Fruit fly (Drosophila melanogaster) whole organism, prepupa: Measurements from ENCODE around the gene CG12091.

Source experiments
- Blimp-1 ChIP-seq: fragments of 200-800 bp; sonication (Bioruptor generic); optimal IDR thresholded peaks from 3 replicates; lab custom pipeline; 2017; ENCODE audit warnings: missing biosample characterization, missing genetic modification characterization, mild to moderate bottlenecking, moderate library complexity, missing genetic modification reagents
- CG10631 ChIP-seq: fragments of 200-800 bp; sonication (Bioruptor generic); optimal IDR thresholded peaks from 2 replicates; lab custom pipeline; 2016; ENCODE audit warnings: missing biosample characterization, missing genetic modification characterization
- CG15336 ChIP-seq: fragments of 200-800 bp; sonication (Bioruptor generic); IDR thresholded peaks from 2 replicates; pipeline ENCODE4 v1.3.6; 2022; ENCODE audit warnings: missing biosample characterization, missing genetic modification characterization
- CG1621 ChIP-seq: fragments of 200-800 bp; sonication (Bioruptor generic); optimal IDR thresholded peaks from 3 replicates; lab custom pipeline; 2018; ENCODE audit warnings: missing biosample characterization, mild to moderate bottlenecking, missing genetic modification characterization
- CG16779 ChIP-seq: fragments of 200-800 bp; sonication (Bioruptor generic); optimal IDR thresholded peaks from 3 replicates; lab custom pipeline; 2017; ENCODE audit warnings: missing biosample characterization, mild to moderate bottlenecking, missing genetic modification characterization
- CG3032 ChIP-seq: fragments of 200-800 bp; optimal IDR thresholded peaks from 2 replicates; lab custom pipeline; 2019; ENCODE audit warnings: missing biosample characterization, mild to moderate bottlenecking, missing genetic modification characterization, moderate library complexity
- CG32006 ChIP-seq: fragments of 200-800 bp; sonication (Bioruptor generic); optimal IDR thresholded peaks from 3 replicates; lab custom pipeline; 2017; ENCODE audit warnings: missing biosample characterization, mild to moderate bottlenecking, missing genetic modification characterization
- CG34406 ChIP-seq: fragments of 200-800 bp; sonication (Bioruptor generic); optimal IDR thresholded peaks from 3 replicates; lab custom pipeline; 2016; ENCODE audit warnings: missing biosample characterization, missing genetic modification characterization
- CG3919 ChIP-seq: fragments of 200-800 bp; sonication (Bioruptor generic); optimal IDR thresholded peaks from 3 replicates; lab custom pipeline; 2016; ENCODE audit warnings: missing biosample characterization, missing genetic modification characterization
- CG6163 ChIP-seq: fragments of 200-800 bp; sonication (Bioruptor generic); IDR thresholded peaks from 3 replicates; pipeline ENCODE4 v1.3.6; 2022; ENCODE audit warnings: missing biosample characterization, missing genetic modification characterization
- CG6276 ChIP-seq: fragments of 200-800 bp; sonication (Bioruptor generic); optimal IDR thresholded peaks from 2 replicates; lab custom pipeline; 2017; ENCODE audit warnings: missing biosample characterization, mild to moderate bottlenecking, missing genetic modification characterization
- CG6792 ChIP-seq: fragments of 200-800 bp; sonication (Bioruptor generic); optimal IDR thresholded peaks from 3 replicates; lab custom pipeline; 2016; ENCODE audit warnings: missing biosample characterization, missing genetic modification characterization
- CG6808 ChIP-seq: fragments of 200-800 bp; sonication (Bioruptor generic); optimal IDR thresholded peaks from 3 replicates; lab custom pipeline; 2017; ENCODE audit warnings: missing biosample characterization, missing genetic modification characterization, mild to moderate bottlenecking, moderate library complexity, missing genetic modification reagents
- CG6854 ChIP-seq: fragments of 200-800 bp; sonication (Bioruptor generic); optimal IDR thresholded peaks from 2 replicates; lab custom pipeline; 2017; ENCODE audit warnings: missing biosample characterization, mild to moderate bottlenecking, missing genetic modification characterization
- CG8119 ChIP-seq: fragments of 200-800 bp; sonication (Bioruptor generic); IDR thresholded peaks from 3 replicates; pipeline ENCODE4 v1.3.6; 2022; ENCODE audit warnings: missing biosample characterization, missing genetic modification characterization
- CG8319 ChIP-seq: fragments of 200-800 bp; sonication (Bioruptor generic); optimal IDR thresholded peaks from 3 replicates; lab custom pipeline; 2016; ENCODE audit warnings: missing biosample characterization, missing genetic modification characterization
- Eip78C ChIP-seq: fragments of 200-800 bp; sonication (Bioruptor generic); peaks from one replicate; lab custom pipeline; 2016; ENCODE audit warnings: missing biosample characterization, missing genetic modification characterization
- Ets96B ChIP-seq: fragments of 200-800 bp; optimal IDR thresholded peaks from 2 replicates; lab custom pipeline; 2019; ENCODE audit warnings: missing biosample characterization, mild to moderate bottlenecking, missing genetic modification characterization, moderate library complexity
- Hr4 ChIP-seq: fragments of 200-800 bp; sonication (Bioruptor generic); optimal IDR thresholded peaks from 3 replicates; lab custom pipeline; 2016; ENCODE audit warnings: missing biosample characterization, missing genetic modification characterization
- Lpt ChIP-seq: fragments of 200-800 bp; sonication (Bioruptor generic); optimal IDR thresholded peaks from 3 replicates; lab custom pipeline; 2016; ENCODE audit warnings: missing biosample characterization, missing genetic modification characterization
- Met ChIP-seq: fragments of 200-800 bp; sonication (Bioruptor generic); optimal IDR thresholded peaks from 3 replicates; lab custom pipeline; 2016; ENCODE audit warnings: missing biosample characterization, missing genetic modification characterization
- Smox ChIP-seq: fragments of 200-800 bp; sonication (Bioruptor generic); optimal IDR thresholded peaks from 3 replicates; lab custom pipeline; 2016; ENCODE audit warnings: missing biosample characterization, missing genetic modification characterization
- Sox14 ChIP-seq: fragments of 200-800 bp; sonication (Bioruptor generic); optimal IDR thresholded peaks from 3 replicates; lab custom pipeline; 2016; ENCODE audit warnings: missing biosample characterization, missing genetic modification characterization
- achi ChIP-seq: fragments of 200-800 bp; sonication (Bioruptor generic); optimal IDR thresholded peaks from 3 replicates; lab custom pipeline; 2016; ENCODE audit warnings: missing biosample characterization, missing genetic modification characterization
- acj6 ChIP-seq: fragments of 200-800 bp; sonication (Bioruptor generic); optimal IDR thresholded peaks from 3 replicates; lab custom pipeline; 2016; ENCODE audit warnings: missing biosample characterization, missing genetic modification characterization
- cyc ChIP-seq: fragments of 200-800 bp; sonication (Bioruptor generic); optimal IDR thresholded peaks from 3 replicates; lab custom pipeline; 2016; ENCODE audit warnings: missing biosample characterization, missing genetic modification characterization
- dac ChIP-seq: fragments of 200-800 bp; sonication (Bioruptor generic); optimal IDR thresholded peaks from 2 replicates; lab custom pipeline; 2017; ENCODE audit warnings: missing biosample characterization, mild to moderate bottlenecking, missing genetic modification characterization
- dsx ChIP-seq: fragments of 200-800 bp; optimal IDR thresholded peaks from 3 replicates; lab custom pipeline; 2019; ENCODE audit warnings: missing biosample characterization, mild to moderate bottlenecking, missing genetic modification characterization, moderate library complexity; ENCODE audit not compliant: poor library complexity, severe bottlenecking
- eg ChIP-seq: fragments of 200-800 bp; sonication (Bioruptor generic); IDR thresholded peaks from 3 replicates; pipeline ENCODE4 v1.3.6; 2022; ENCODE audit warnings: missing biosample characterization, missing genetic modification characterization
- esn ChIP-seq: fragments of 200-800 bp; sonication (Bioruptor generic); optimal IDR thresholded peaks from 2 replicates; lab custom pipeline; 2016; ENCODE audit warnings: missing biosample characterization, mild to moderate bottlenecking, missing genetic modification characterization, moderate library complexity
- fkh ChIP-seq: fragments of 200-800 bp; sonication (Bioruptor generic); optimal IDR thresholded peaks from 3 replicates; lab custom pipeline; 2017; ENCODE audit warnings: missing biosample characterization, mild to moderate bottlenecking, missing genetic modification characterization, moderate library complexity
- lz ChIP-seq: fragments of 200-800 bp; sonication (Bioruptor generic); optimal IDR thresholded peaks from 3 replicates; lab custom pipeline; 2016; ENCODE audit warnings: missing biosample characterization, missing genetic modification characterization
- pdm3 ChIP-seq: fragments of 200-800 bp; sonication (Bioruptor generic); optimal IDR thresholded peaks from 3 replicates; lab custom pipeline; 2016; ENCODE audit warnings: missing biosample characterization, missing genetic modification characterization
- salr ChIP-seq, 2 experiments: fragments of 200-800 bp; sonication (Bioruptor generic); optimal IDR thresholded peaks; 3 replicates each; lab custom pipeline; 2016 to 2018; ENCODE audit warnings: missing biosample characterization in 2 of 2, missing genetic modification characterization in 2 of 2, mild to moderate bottlenecking in 1 of 2
- ss ChIP-seq, 2 experiments: fragments of 200-800 bp; sonication (Bioruptor generic); optimal IDR thresholded peaks; 2 replicates in 1 of 2; 3 replicates in 1 of 2; lab custom pipeline; 2017 to 2018; ENCODE audit warnings: mild to moderate bottlenecking in 2 of 2, missing biosample characterization in 2 of 2, missing genetic modification characterization in 2 of 2, moderate library complexity in 1 of 2
- topi ChIP-seq: fragments of 200-800 bp; sonication (Bioruptor generic); optimal IDR thresholded peaks from 3 replicates; lab custom pipeline; 2016; ENCODE audit warnings: missing biosample characterization, missing genetic modification characterization

Gene CG12091

DNA sequence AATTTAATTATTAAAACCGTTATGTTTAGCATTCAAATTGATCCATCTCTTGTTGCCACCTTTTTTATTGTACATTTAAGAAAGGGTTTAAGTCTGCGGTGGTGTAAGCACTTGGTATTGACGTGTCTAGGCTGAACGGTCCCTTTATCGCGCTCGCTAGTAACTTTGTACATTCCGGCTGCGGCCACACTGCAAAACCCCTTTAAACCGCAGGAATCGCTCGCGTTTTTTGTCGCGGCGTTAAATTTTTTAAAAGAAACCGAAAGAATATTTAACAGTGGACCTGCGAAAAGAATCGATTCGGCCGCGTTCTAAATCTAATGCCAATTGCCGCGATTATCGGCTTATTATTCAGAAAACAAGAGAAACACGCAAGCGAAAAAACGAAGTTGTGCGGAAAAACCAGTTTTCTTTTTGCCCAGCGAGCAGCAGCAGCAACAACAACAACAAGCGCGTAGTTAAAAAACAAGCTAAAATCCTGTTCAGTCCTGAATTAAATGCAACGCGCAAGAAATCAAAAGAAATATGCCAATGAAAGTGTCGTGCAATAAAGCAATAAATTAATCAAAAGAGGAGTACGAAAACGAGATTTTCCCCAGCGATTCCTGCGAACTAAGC is 40.0 kb upstream of the CG12091 start, which contains the start of gene CG13917:
CG13917 (plus strand) TSS at position 211 of the 618 bp plus-strand sequence.
- no peak for TF ChIP-seq Smox (GFP tag; lab: Kevin White, UChicago)
- TF ChIP-seq CG16779: peak; percentile 7
- TF ChIP-seq CG6163 (GFP tag; lab: Robert Waterston, UW): peak; percentile 33; the same call in 1 of the 3 replicates
- no peak for TF ChIP-seq fkh (GFP tag; lab: Kevin White, UChicago)
- peak; percentile 45 for TF ChIP-seq dsx (GFP tag; lab: Kevin White, UChicago)
- TF ChIP-seq Blimp-1 (GFP tag; lab: Kevin White, UChicago): no peak
- no peak for TF ChIP-seq acj6 (GFP tag; lab: Kevin White, UChicago)
- no peak for TF ChIP-seq CG6792 (GFP tag; lab: Kevin White, UChicago)
- no peak for TF ChIP-seq lz
- TF ChIP-seq CG8119: 0 out of 3 replicates have a peak, but pooled peaks have one; percentile 15
- no peak for TF ChIP-seq salr (GFP tag; optimal IDR thresholded peaks at IDR 0.05; lab: Kevin White, UChicago)
- peak; percentile 29 for TF ChIP-seq CG6808 (GFP tag; lab: Kevin White, UChicago)
- TF ChIP-seq Eip78C (GFP tag; lab: Kevin White, UChicago): peak; percentile 85
- TF ChIP-seq cyc (GFP tag; lab: Kevin White, UChicago): no peak
- no peak for TF ChIP-seq Ets96B (tag; lab: Kevin White, UChicago)
- no peak for TF ChIP-seq Sox14 (GFP tag; lab: Kevin White, UChicago)
- 0 out of 3 replicates have a peak, but pooled peaks have one; percentile 21 for TF ChIP-seq eg (GFP tag; lab: Robert Waterston, UW)
- no peak for TF ChIP-seq CG34406 (GFP tag; lab: Kevin White, UChicago)
- peak in 1 of 2 experiments; percentile 42 for TF ChIP-seq ss (GFP tag; optimal IDR thresholded peaks at IDR 0.05; lab: Kevin White, UChicago)
- peak; percentile 36 for TF ChIP-seq CG6276 (GFP tag; lab: Kevin White, UChicago)
- TF ChIP-seq CG6854 (GFP tag; lab: Kevin White, UChicago): peak; percentile 71
- TF ChIP-seq CG32006 (GFP tag; lab: Kevin White, UChicago): no peak
- TF ChIP-seq, all 60 proteins: peak for 10

dm6 chr3L:1575731-1576376 is 39.2 kb upstream of the CG12091 start:
- 0 out of 3 replicates have a peak, but pooled peaks have one; percentile 20 for TF ChIP-seq CG6163 (GFP tag; lab: Robert Waterston, UW)
- peak; percentile 85 for TF ChIP-seq Eip78C (GFP tag; lab: Kevin White, UChicago)
- TF ChIP-seq CG32006 (GFP tag; lab: Kevin White, UChicago): peak; percentile 26
- no peak for TF ChIP-seq eg (GFP tag; lab: Robert Waterston, UW)
- TF ChIP-seq pdm3 (GFP tag; lab: Kevin White, UChicago): peak; percentile 11
- peak; percentile 17 for TF ChIP-seq esn (GFP tag; lab: Kevin White, UChicago)
- no peak for TF ChIP-seq Blimp-1 (GFP tag; lab: Kevin White, UChicago)
- TF ChIP-seq CG8119: no peak
- peak; percentile 39; the same call in 1 of the 2 replicates for TF ChIP-seq CG15336
- TF ChIP-seq CG1621 (tag; lab: Kevin White, UChicago): no peak
- peak; percentile 12 for TF ChIP-seq achi (GFP tag; lab: Kevin White, UChicago)
- TF ChIP-seq acj6 (GFP tag; lab: Kevin White, UChicago): peak; percentile 12
- peak; percentile 35 for TF ChIP-seq Hr4 (GFP tag; lab: Kevin White, UChicago)
- TF ChIP-seq Met (GFP tag; lab: Kevin White, UChicago): no peak
- peak; percentile 16 for TF ChIP-seq CG3919 (GFP tag; lab: Kevin White, UChicago)
- no peak for TF ChIP-seq Sox14 (GFP tag; lab: Kevin White, UChicago)
- TF ChIP-seq, all 60 proteins: peak for 10

dm6 chr3L:1573191-1573590 is 36.6 kb upstream of the CG12091 start:
- no peak for TF ChIP-seq CG3032 (tag; lab: Kevin White, UChicago)
- TF ChIP-seq CG10631 (GFP tag; lab: Kevin White, UChicago): no peak
- TF ChIP-seq ss (GFP tag; optimal IDR thresholded peaks at IDR 0.05; lab: Kevin White, UChicago): no peak
- no peak for TF ChIP-seq CG8319
- TF ChIP-seq Lpt (GFP tag; lab: Kevin White, UChicago): no peak
- no peak for TF ChIP-seq fkh (GFP tag; lab: Kevin White, UChicago)
- no peak for TF ChIP-seq dac (GFP tag; lab: Kevin White, UChicago)
- TF ChIP-seq CG6163 (GFP tag; lab: Robert Waterston, UW): no peak
- no peak for TF ChIP-seq topi
